Worm (Caenorhabditis elegans): ENCODE results near the gene znfx-1.

znfx-1 gene

DNA sequence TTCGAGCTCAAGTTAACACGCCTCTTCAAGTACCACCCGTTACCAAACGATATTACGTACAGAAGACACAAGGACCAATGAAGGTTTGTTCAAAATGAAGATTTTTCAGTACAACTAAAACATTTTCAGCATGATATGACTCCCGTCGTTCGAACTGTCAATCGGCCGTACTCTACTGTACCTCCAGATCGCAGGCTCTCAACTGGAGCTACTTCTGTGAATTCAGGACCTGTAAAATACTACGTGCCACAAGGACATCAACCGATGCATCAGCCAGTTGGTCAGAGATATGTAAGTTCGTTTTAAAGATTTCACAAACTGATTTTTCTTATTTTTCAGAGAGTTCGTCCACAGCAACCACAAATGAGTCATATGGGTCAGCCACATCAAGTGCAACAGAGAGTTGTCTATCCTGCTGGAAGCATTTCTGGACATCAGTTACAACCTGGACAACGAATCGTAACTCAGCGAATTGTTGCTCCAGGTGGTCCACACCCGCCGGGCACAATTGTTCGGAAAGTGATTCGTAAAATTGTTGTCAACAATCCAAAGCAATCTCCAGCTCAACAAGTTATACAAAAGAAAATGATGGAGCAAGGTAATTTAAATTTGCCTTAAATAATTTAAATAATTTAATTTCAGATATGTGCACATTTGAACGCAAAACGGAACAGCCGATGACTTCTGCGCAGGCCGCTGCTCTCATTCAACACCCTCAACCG, 41.8 kb upstream of the znfx-1 start (continued):
- no peak for TF ChIP-seq nfya-1 (tag; optimal IDR thresholded peaks at IDR 0.05; ENCODE audit: borderline replicate concordance, insufficient read depth)
- no peak for TF ChIP-seq lin-26 (GFP tag; IDR thresholded peaks at IDR 0.05)
- no peak for TF ChIP-seq D2030.7 (GFP tag; IDR thresholded peaks at IDR 0.05)
- no peak for TF ChIP-seq ztf-22 (GFP tag; optimal IDR thresholded peaks at IDR 0.05)
- TF ChIP-seq cebp-2 (GFP tag; IDR thresholded peaks at IDR 0.05), result no peak

DNA sequence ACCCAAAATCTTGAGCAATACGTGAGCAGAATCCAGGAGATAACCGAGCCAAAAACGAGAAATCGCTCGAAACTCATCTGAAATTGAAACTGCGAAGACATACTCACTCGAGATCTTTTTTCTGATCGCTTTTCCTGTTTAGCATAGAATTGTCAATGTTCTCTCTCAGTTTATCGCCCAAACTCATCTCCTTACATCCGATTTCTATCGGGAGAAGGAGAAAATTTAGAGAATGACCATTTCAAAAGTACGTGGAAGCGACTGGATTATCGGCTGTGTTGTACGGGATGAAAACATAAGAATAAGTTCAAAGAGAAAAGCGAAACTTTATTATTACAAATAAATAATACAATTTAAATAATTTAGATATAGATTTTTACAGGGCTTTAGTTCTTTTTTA, 40.6 kb upstream of the znfx-1 start, which contains the start of gene T23G7.2:
Gene T23G7.2, minus strand, starts transcription at position 101 of the 400 bp plus-strand sequence.
- no peak for TF ChIP-seq dox-1 (GFP tag; IDR thresholded peaks at IDR 0.05)
- TF ChIP-seq ceh-100 (GFP tag; IDR thresholded peaks at IDR 0.05), result no peak
- TF ChIP-seq ccch-3 (GFP tag; optimal IDR thresholded peaks at IDR 0.05), result no peak
- TF ChIP-seq unc-130 (GFP tag; optimal IDR thresholded peaks at IDR 0.05), result no peak
- TF ChIP-seq C17E4.6 (GFP tag; IDR thresholded peaks at IDR 0.05), result no peak
- no peak for TF ChIP-seq aptf-3 (GFP tag; IDR thresholded peaks at IDR 0.05)
- no peak for TF ChIP-seq tlf-1 (GFP tag; optimal IDR thresholded peaks at IDR 0.05)
- TF ChIP-seq nfya-1 (tag; optimal IDR thresholded peaks at IDR 0.05; ENCODE audit: borderline replicate concordance, insufficient read depth), result peak; percentile 29

DNA sequence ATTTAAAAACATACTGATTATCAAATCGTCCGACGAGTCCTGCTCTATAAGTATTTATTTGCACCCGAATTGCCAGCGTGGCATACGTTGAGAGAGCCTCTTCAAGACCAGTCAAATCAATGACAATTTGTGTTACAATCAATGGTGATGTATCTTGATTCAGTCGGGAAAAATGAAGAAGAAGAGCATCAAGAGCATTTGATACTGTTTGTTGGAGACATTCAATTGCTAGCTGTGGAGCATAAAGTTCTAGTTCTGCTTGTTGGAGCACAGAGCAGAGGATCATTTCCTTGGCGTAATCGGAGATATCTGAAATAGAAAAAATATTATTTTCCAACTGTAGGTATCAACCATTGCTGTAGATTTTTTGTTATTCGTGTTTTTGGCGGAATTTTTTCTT, 40.0 kb upstream of the znfx-1 start:
- TF ChIP-seq fkh-3 (tag; optimal IDR thresholded peaks at IDR 0.05), result no peak
- no peak for TF ChIP-seq C06A6.2 (GFP tag; conservative IDR thresholded peaks at IDR 0.05)
- no peak for TF ChIP-seq pbrm-1 (GFP tag; IDR thresholded peaks at IDR 0.05)
- TF ChIP-seq B0035.1 (tag; optimal IDR thresholded peaks at IDR 0.05), result no peak
- no peak for TF ChIP-seq C17E4.6 (GFP tag; IDR thresholded peaks at IDR 0.05)
- TF ChIP-seq B0336.3 (GFP tag; IDR thresholded peaks at IDR 0.05), result no peak
- no peak for TF ChIP-seq F22D6.2 (tag; optimal IDR thresholded peaks at IDR 0.05)
- TF ChIP-seq snpc-4 (GFP tag; optimal IDR thresholded peaks at IDR 0.05), result no peak
- no peak for TF ChIP-seq snpc-4 (tag; optimal IDR thresholded peaks at IDR 0.05)
- no peak for TF ChIP-seq lin-26 (GFP tag; IDR thresholded peaks at IDR 0.05)
- no peak for TF ChIP-seq snpc-1.1 (tag; optimal IDR thresholded peaks at IDR 0.05; ENCODE audit: insufficient read depth)
- TF ChIP-seq cebp-2 (GFP tag; IDR thresholded peaks at IDR 0.05), result no peak
- TF ChIP-seq lin-54 (GFP tag; optimal IDR thresholded peaks at IDR 0.05), result no peak
- no peak for TF ChIP-seq lag-1 (GFP tag; IDR thresholded peaks at IDR 0.05)
- no peak for TF ChIP-seq egl-44 (GFP tag; IDR thresholded peaks at IDR 0.05)
- TF ChIP-seq F49E8.2 (tag; optimal IDR thresholded peaks at IDR 0.05; ENCODE audit: insufficient read depth), result no peak
- TF ChIP-seq F33H1.4 (GFP tag; IDR thresholded peaks at IDR 0.05), result no peak

DNA sequence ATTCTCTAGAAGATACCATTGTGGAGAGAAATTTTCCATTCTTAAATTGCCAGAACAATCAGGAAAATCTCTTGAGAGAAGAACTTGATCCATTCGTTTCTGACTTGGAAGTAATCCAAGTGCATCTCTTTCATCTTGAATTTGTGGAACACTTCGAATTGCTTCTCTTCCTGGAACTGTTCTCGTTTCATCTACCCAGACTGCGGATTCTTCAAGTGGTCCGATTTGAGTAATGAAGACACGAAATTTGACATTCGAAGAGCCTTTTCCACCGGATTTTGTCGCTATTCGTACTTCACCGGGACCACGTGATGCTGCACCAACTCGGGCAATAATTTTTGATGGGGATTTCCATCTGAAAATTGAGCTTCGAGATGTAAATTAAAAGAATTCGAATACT, 36.9 kb upstream of the znfx-1 start:
- TF ChIP-seq F37B4.10 (GFP tag; IDR thresholded peaks at IDR 0.05), result no peak
- no peak for TF ChIP-seq hrde-1 (tag; optimal IDR thresholded peaks at IDR 0.05; ENCODE audit: borderline replicate concordance)
- no peak for TF ChIP-seq fkh-3 (tag; optimal IDR thresholded peaks at IDR 0.05)
- no peak for TF ChIP-seq T26A5.8 (tag; optimal IDR thresholded peaks at IDR 0.05)
- TF ChIP-seq ztf-3 (GFP tag; optimal IDR thresholded peaks at IDR 0.05), result no peak
- TF ChIP-seq F57A8.1 (GFP tag; optimal IDR thresholded peaks at IDR 0.05), result no peak

DNA sequence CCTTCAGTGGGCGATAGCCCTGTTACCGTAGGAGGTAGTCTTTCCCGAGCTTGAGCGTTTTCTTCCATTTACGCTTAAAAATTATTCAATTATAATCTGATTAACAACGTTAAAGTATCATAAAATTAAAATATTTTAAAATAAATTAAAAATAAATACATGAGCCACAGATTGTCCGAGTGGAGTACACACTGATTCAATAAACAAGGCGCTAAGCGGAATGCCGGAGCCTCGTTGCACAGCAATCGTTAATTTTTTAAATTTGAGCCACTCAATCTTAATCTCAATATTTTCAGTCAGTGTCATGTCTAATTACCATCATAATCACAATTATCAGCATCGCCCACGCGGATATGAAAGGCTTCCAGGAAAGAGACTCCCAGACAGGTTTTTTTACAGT, 36.4 kb upstream of the znfx-1 start, which contains the start of the genes sec-5 and pir-1:
Gene sec-5, minus strand, starts transcription at position 73 of the 400 bp plus-strand sequence.
Gene pir-1, plus strand, starts transcription at position 221 of the 400 bp plus-strand sequence.
- TF ChIP-seq Y56A3A.18 (GFP tag; IDR thresholded peaks at IDR 0.05) (no peak), ztf-22 (GFP tag; optimal IDR thresholded peaks at IDR 0.05) (no peak), hlh-12 (tag; optimal IDR thresholded peaks at IDR 0.05) (no peak), attf-3 (GFP tag; conservative IDR thresholded peaks at IDR 0.05) (peak; percentile 96), lin-54 (GFP tag; optimal IDR thresholded peaks at IDR 0.05) (peak; percentile 7), pbrm-1 (GFP tag; IDR thresholded peaks at IDR 0.05) (no peak), ceh-27 (GFP tag; optimal IDR thresholded peaks at IDR 0.05) (no peak), Y79H2A.3 (GFP tag; conservative IDR thresholded peaks at IDR 0.05) (no peak)

Data from whole organism, young adult.